Fruit fly (Drosophila melanogaster): Measurements from ENCODE around the gene Rpn1.

The Rpn1 gene

DNA sequence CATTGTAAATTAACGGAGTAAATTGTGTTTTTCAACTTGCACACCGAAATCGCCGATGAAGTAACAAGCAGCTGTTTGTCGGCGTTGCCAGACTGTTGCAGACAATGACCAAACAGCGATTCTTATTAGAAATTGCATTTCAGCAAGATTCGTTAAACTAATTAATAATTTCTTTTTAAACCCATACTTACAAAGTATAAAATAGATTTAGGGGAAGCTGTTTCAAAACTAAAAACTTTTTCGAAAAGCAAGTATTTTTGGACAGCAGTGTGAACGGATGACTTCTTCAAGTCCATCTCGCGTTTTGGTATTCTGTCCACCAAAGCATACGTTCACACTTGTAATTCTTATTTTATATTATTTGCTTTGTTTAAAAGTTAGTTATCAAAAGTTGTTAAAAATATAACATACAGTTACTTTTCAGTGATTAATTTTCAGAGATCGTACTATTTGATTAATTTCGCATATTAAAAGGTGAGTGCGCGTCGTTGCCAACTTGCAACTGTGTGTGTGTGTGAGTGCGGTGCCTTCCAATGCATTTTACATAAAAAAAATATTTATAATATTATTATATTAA, 13.7 kb downstream of the Rpn1 start, which contains the start of the genes CG8004 and RhoGDI:
Gene CG8004 (minus strand): TSS at position 74 of the 577 bp plus-strand sequence.
Gene RhoGDI (plus strand): TSS at position 309 of the 577 bp plus-strand sequence.
- no peak for TF ChIP-seq usp (GFP tag; optimal IDR thresholded peaks at IDR 0.05)
- TF ChIP-seq Dll (optimal IDR thresholded peaks at IDR 0.05), result no peak
- TF ChIP-seq pan (optimal IDR thresholded peaks at IDR 0.05), result no peak
- no peak for TF ChIP-seq EcR (GFP tag; optimal IDR thresholded peaks at IDR 0.05)
- no peak for TF ChIP-seq CG8478 (optimal IDR thresholded peaks at IDR 0.05)
- TF ChIP-seq psq (optimal IDR thresholded peaks at IDR 0.05), result no peak

dm6 chr3L:19929051-19929718, 14.3 kb downstream of the Rpn1 start:
- TF ChIP-seq Dll (optimal IDR thresholded peaks at IDR 0.05) (no peak), EcR (GFP tag; optimal IDR thresholded peaks at IDR 0.05) (no peak), usp (GFP tag; optimal IDR thresholded peaks at IDR 0.05) (no peak), CG8478 (optimal IDR thresholded peaks at IDR 0.05) (no peak), pan (optimal IDR thresholded peaks at IDR 0.05) (no peak), psq (optimal IDR thresholded peaks at IDR 0.05) (no peak)

DNA sequence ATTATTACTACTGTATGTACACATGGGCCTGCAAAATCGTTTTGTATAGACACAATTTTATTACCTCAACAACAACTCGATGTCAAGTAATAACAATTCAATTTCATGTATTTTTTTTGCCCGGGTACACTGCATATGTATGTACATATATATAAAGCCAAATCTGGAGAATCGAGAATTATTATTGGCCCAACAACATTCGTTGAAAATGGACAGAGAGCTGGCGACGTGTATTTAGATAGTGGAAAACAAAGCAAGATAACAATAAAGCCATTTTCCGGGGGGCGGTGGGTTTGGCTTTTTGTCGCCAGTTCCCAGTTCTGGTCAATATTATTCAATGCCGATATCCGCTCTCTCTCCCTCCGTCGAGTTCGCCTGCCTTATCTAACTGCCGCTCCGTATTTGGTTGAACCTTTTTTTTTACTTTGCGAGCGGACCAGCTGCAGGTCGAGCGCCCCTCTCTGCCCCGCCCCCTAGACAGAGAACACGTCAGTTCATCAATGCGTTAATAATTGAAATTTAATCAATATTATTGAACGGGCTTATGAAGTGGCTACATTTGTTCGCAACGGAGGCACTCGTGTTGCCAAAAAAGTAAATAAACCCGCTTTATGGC, 15.0 kb downstream of the Rpn1 start:
- no peak for TF ChIP-seq CG8478 (optimal IDR thresholded peaks at IDR 0.05)
- TF ChIP-seq EcR (GFP tag; optimal IDR thresholded peaks at IDR 0.05), result no peak
- TF ChIP-seq pan (optimal IDR thresholded peaks at IDR 0.05), result peak; percentile 31

dm6 chr3L:19931391-19931790, 16.5 kb downstream of the Rpn1 start, which contains the start of gene CG46462:
TSS of gene CG46462 (plus strand) at chr3L:19931691.
- TF ChIP-seq usp (GFP tag; optimal IDR thresholded peaks at IDR 0.05), result no peak
- TF ChIP-seq pan (optimal IDR thresholded peaks at IDR 0.05), result no peak
- TF ChIP-seq EcR (GFP tag; optimal IDR thresholded peaks at IDR 0.05), result no peak
- no peak for TF ChIP-seq Dll (optimal IDR thresholded peaks at IDR 0.05)
- TF ChIP-seq psq (optimal IDR thresholded peaks at IDR 0.05), result no peak
- no peak for TF ChIP-seq CG8478 (optimal IDR thresholded peaks at IDR 0.05)

- TF ChIP-seq EcR (GFP tag; optimal IDR thresholded peaks at IDR 0.05) (no peak), psq (optimal IDR thresholded peaks at IDR 0.05) (no peak), pan (optimal IDR thresholded peaks at IDR 0.05) (no peak), usp (GFP tag; optimal IDR thresholded peaks at IDR 0.05) (no peak), Dll (optimal IDR thresholded peaks at IDR 0.05) (no peak), CG8478 (optimal IDR thresholded peaks at IDR 0.05) (no peak)
These were observed 18.1 kb downstream of the Rpn1 start for dm6 chr3L:19932917-19933316.

- TF ChIP-seq Dll (optimal IDR thresholded peaks at IDR 0.05), result no peak
- TF ChIP-seq pan (optimal IDR thresholded peaks at IDR 0.05), result no peak
- no peak for TF ChIP-seq usp (GFP tag; optimal IDR thresholded peaks at IDR 0.05)
- TF ChIP-seq EcR (GFP tag; optimal IDR thresholded peaks at IDR 0.05), result no peak
- TF ChIP-seq CG8478 (optimal IDR thresholded peaks at IDR 0.05), result no peak
- TF ChIP-seq psq (optimal IDR thresholded peaks at IDR 0.05), result no peak
These were observed 24.2 kb downstream of the Rpn1 start, which contains the start of gene Ac76E for dm6 chr3L:19939024-19939423. TSS of gene Ac76E (plus strand) at chr3L:19939287.

DNA sequence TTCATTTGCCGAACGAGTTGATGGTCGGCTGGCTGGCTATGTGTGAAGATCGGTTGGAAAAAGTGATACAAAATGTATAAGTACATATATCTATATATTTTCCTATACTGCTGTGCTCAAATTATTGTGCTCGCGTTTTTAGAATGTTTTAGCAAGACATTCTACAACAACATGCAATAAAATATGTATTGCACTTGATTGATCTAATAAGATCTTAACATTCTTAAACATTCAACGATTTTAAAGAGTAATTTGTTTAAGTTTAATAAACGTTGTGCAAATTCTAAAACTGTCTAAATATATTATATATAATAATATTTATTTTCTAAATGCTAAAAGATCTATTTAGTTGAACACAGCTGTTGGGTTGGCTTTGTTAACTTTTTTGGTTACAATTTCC, 25.5 kb downstream of the Rpn1 start:
- no peak for TF ChIP-seq Dll (optimal IDR thresholded peaks at IDR 0.05)
- no peak for TF ChIP-seq usp (GFP tag; optimal IDR thresholded peaks at IDR 0.05)
- TF ChIP-seq CG8478 (optimal IDR thresholded peaks at IDR 0.05), result no peak
- no peak for TF ChIP-seq EcR (GFP tag; optimal IDR thresholded peaks at IDR 0.05)
- TF ChIP-seq pan (optimal IDR thresholded peaks at IDR 0.05), result no peak
- TF ChIP-seq psq (optimal IDR thresholded peaks at IDR 0.05), result no peak

- TF ChIP-seq pan (optimal IDR thresholded peaks at IDR 0.05) (no peak), EcR (GFP tag; optimal IDR thresholded peaks at IDR 0.05) (no peak), psq (optimal IDR thresholded peaks at IDR 0.05) (no peak), usp (GFP tag; optimal IDR thresholded peaks at IDR 0.05) (no peak), Dll (optimal IDR thresholded peaks at IDR 0.05) (no peak), CG8478 (optimal IDR thresholded peaks at IDR 0.05) (no peak)
These were observed 26.3 kb downstream of the Rpn1 start for dm6 chr3L:19941162-19941561.

- no peak for TF ChIP-seq psq (optimal IDR thresholded peaks at IDR 0.05)
These were observed 30.6 kb downstream of the Rpn1 start for dm6 chr3L:19945469-19945868.

DNA sequence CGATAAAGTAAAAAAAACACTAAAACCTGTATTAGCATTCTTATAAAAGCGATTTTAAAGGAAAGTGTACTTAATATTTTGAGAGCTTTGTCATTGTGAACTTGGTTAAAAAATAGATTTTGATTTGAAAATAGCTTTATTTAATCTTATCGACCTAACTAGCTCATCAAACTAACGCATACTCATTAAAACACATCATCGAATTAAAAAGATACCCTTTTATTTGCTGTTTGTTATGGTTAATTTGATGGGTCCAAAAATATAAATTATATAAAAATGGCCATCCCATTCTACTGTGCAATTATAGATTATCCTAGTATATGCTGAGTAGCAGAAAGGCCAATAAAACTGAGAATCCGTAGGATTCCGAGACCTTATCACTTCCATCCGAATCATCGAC, 36.2 kb downstream of the Rpn1 start, which contains the start of gene CG32219:
Gene CG32219 (minus strand): TSS at position 101 of the 400 bp plus-strand sequence.
- TF ChIP-seq pan (optimal IDR thresholded peaks at IDR 0.05) (no peak), psq (optimal IDR thresholded peaks at IDR 0.05) (no peak), Dll (optimal IDR thresholded peaks at IDR 0.05) (no peak), EcR (GFP tag; optimal IDR thresholded peaks at IDR 0.05) (no peak), CG8478 (optimal IDR thresholded peaks at IDR 0.05) (no peak), usp (GFP tag; optimal IDR thresholded peaks at IDR 0.05) (no peak)

DNA sequence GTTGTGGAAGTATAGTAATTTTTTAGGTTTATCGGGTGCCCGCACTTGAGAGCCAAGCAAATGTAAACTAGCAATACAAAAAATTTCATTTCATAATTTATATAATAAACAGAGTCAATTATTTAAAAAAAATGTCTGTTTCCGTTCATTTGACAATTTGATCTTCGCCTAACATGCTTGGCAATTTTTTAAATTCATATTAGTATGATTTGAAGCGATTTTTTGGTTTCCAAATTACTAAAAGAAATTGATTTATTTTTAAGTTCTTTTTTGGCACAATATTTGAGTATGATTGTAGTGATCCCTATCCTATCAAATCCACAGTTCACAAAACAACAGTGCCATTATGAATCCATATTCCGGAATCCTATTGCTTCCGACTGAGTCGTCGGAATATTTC, 37.0 kb downstream of the Rpn1 start, which contains the start of gene CG34258:
Gene CG34258 (minus strand): TSS at position 101 of the 400 bp plus-strand sequence.
- no peak for TF ChIP-seq usp (GFP tag; optimal IDR thresholded peaks at IDR 0.05)
- no peak for TF ChIP-seq EcR (GFP tag; optimal IDR thresholded peaks at IDR 0.05)
- no peak for TF ChIP-seq pan (optimal IDR thresholded peaks at IDR 0.05)
- TF ChIP-seq CG8478 (optimal IDR thresholded peaks at IDR 0.05), result no peak
- TF ChIP-seq psq (optimal IDR thresholded peaks at IDR 0.05), result no peak
- no peak for TF ChIP-seq Dll (optimal IDR thresholded peaks at IDR 0.05)

DNA sequence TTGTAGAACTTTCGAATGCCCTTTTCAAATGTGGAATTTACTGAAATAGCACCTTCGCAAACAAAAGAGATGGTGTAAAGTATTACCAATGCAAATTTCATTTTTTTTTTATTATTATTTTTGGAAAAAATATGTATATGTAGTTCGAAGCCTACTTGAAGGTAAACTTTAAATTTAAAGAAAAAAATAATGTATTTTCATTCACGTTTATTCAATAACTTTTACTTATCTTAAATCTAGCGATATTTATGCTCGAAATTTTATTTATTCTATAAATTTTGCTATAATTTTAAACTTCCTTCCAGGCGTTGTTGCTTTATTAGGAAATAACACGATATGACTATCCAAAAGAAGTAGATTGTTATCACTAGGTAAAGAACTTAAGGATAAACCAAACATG, 37.8 kb downstream of the Rpn1 start, which contains the start of gene CG33710:
Gene CG33710 (minus strand): TSS at position 101 of the 400 bp plus-strand sequence.
- no peak for TF ChIP-seq Dll (optimal IDR thresholded peaks at IDR 0.05)
- no peak for TF ChIP-seq EcR (GFP tag; optimal IDR thresholded peaks at IDR 0.05)
- no peak for TF ChIP-seq CG8478 (optimal IDR thresholded peaks at IDR 0.05)
